Fruit fly (Drosophila melanogaster) whole organism, embryonic: ENCODE results near the gene Pisd.

Experiments used
- ATbp ChIP-seq: fragments of 200-800 bp; sonication (Bioruptor generic); optimal IDR thresholded peaks from 2 replicates; lab custom pipeline; 2017; ENCODE audit warnings: missing biosample characterization, mild to moderate bottlenecking, missing genetic modification characterization, missing genetic modification reagents
- Ada2b ChIP-seq: fragments of 200-800 bp; sonication (Bioruptor generic); IDR thresholded peaks from 2 replicates; pipeline ENCODE4 v1.3.6; 2022; ENCODE audit warnings: missing biosample characterization, missing genetic modification characterization
- Bteb2 ChIP-seq: fragments of 200-800 bp; sonication (Bioruptor generic); optimal IDR thresholded peaks from 2 replicates; lab custom pipeline; 2016; ENCODE audit warnings: missing biosample characterization, missing genetic modification characterization
- CG10543 ChIP-seq: fragments of 200-800 bp; sonication (Bioruptor generic); optimal IDR thresholded peaks from 3 replicates; lab custom pipeline; 2017; ENCODE audit warnings: missing biosample characterization, mild to moderate bottlenecking, missing genetic modification characterization, moderate library complexity
- CG10565 ChIP-seq: fragments of 200-800 bp; sonication (Bioruptor generic); optimal IDR thresholded peaks from 3 replicates; lab custom pipeline; 2016; ENCODE audit warnings: missing biosample characterization, mild to moderate bottlenecking, missing genetic modification characterization
- CG11723 ChIP-seq: fragments of 200-800 bp; sonication (Bioruptor generic); optimal IDR thresholded peaks from 2 replicates; lab custom pipeline; 2017; ENCODE audit warnings: missing biosample characterization, mild to moderate bottlenecking, missing genetic modification characterization
- CG13775 ChIP-seq: fragments of 200-800 bp; sonication (Bioruptor generic); optimal IDR thresholded peaks from 3 replicates; lab custom pipeline; 2017; ENCODE audit warnings: missing biosample characterization, mild to moderate bottlenecking, missing genetic modification characterization
- CG1529 ChIP-seq: fragments of 200-800 bp; sonication (Bioruptor generic); optimal IDR thresholded peaks from 3 replicates; lab custom pipeline; 2018; ENCODE audit warnings: missing biosample characterization, missing genetic modification characterization
- CG15601 ChIP-seq: fragments of 200-800 bp; sonication (Bioruptor generic); optimal IDR thresholded peaks from 3 replicates; lab custom pipeline; 2019; ENCODE audit warnings: missing biosample characterization, mild to moderate bottlenecking, missing genetic modification characterization, moderate library complexity
- CG15696 ChIP-seq: fragments of 200-800 bp; sonication (Bioruptor generic); optimal IDR thresholded peaks from 2 replicates; lab custom pipeline; 2019; ENCODE audit warnings: missing biosample characterization, mild to moderate bottlenecking, missing genetic modification characterization, moderate library complexity
- CG16813 ChIP-seq: fragments of 200-800 bp; sonication (Bioruptor generic); IDR thresholded peaks from 3 replicates; pipeline ENCODE4 v1.3.6; 2022; ENCODE audit warnings: missing biosample characterization, missing genetic modification characterization; ENCODE audit not compliant: partially characterized antibody
- CG17361 ChIP-seq: fragments of 200-800 bp; sonication (Bioruptor generic); IDR thresholded peaks from 3 replicates; pipeline ENCODE4 v1.3.6; 2022; ENCODE audit warnings: missing biosample characterization, missing genetic modification characterization
- CG2129 ChIP-seq: fragments of 200-800 bp; sonication (Bioruptor generic); IDR thresholded peaks from 2 replicates; pipeline ENCODE4 v1.3.6; 2022; ENCODE audit warnings: missing biosample characterization, missing genetic modification characterization; ENCODE audit not compliant: partially characterized antibody
- CG2199 ChIP-seq: fragments of 200-800 bp; sonication (Bioruptor generic); IDR thresholded peaks from 3 replicates; pipeline ENCODE4 v1.3.6; 2022; ENCODE audit warnings: missing biosample characterization, missing genetic modification characterization
- CG6272 ChIP-seq: fragments of 200-800 bp; sonication (Bioruptor generic); IDR thresholded peaks from 2 replicates; pipeline ENCODE4 v1.3.6; 2022; ENCODE audit warnings: missing biosample characterization, missing genetic modification characterization
- CG6791 ChIP-seq: fragments of 200-800 bp; sonication (Bioruptor generic); IDR thresholded peaks from 3 replicates; pipeline ENCODE4 v1.3.6; 2022; ENCODE audit warnings: missing biosample characterization, missing genetic modification characterization; ENCODE audit not compliant: partially characterized antibody
- CG8281 ChIP-seq: fragments of 200-800 bp; sonication (Bioruptor generic); optimal IDR thresholded peaks from 2 replicates; lab custom pipeline; 2018; ENCODE audit warnings: missing biosample characterization, mild to moderate bottlenecking, missing genetic modification characterization, moderate library complexity
- CG8290 ChIP-seq, 3 experiments: fragments of 200-800 bp; sonication (Bioruptor generic); optimal IDR thresholded peaks; 2 replicates each; lab custom pipeline; 2016 to 2019; ENCODE audit warnings: missing biosample characterization in 3 of 3, missing genetic modification characterization in 3 of 3, mild to moderate bottlenecking in 2 of 3, moderate library complexity in 1 of 3
- CG9437 ChIP-seq: fragments of 200-800 bp; sonication (Bioruptor generic); optimal IDR thresholded peaks from 2 replicates; lab custom pipeline; 2018; ENCODE audit warnings: missing biosample characterization, mild to moderate bottlenecking, missing genetic modification characterization
- CG9797 ChIP-seq: fragments of 200-800 bp; sonication (Bioruptor generic); optimal IDR thresholded peaks from 3 replicates; lab custom pipeline; 2018; ENCODE audit warnings: missing biosample characterization, mild to moderate bottlenecking, missing genetic modification characterization
- CoRest ChIP-seq: fragments of 200-800 bp; sonication (Bioruptor generic); optimal IDR thresholded peaks from 3 replicates; lab custom pipeline; 2018; ENCODE audit warnings: missing biosample characterization, mild to moderate bottlenecking, missing genetic modification characterization, moderate library complexity
- D19B ChIP-seq: fragments of 200-800 bp; sonication (Bioruptor generic); optimal IDR thresholded peaks from 2 replicates; lab custom pipeline; 2017; ENCODE audit warnings: missing biosample characterization, mild to moderate bottlenecking, missing genetic modification characterization
- Drgx ChIP-seq: fragments of 200-800 bp; sonication (Bioruptor generic); IDR thresholded peaks from 2 replicates; pipeline ENCODE4 v1.3.6; 2022; ENCODE audit warnings: missing biosample characterization, missing genetic modification characterization
- E2f2 ChIP-seq: fragments of 200-800 bp; sonication (Bioruptor generic); IDR thresholded peaks from 2 replicates; pipeline ENCODE4 v1.3.6; 2022; ENCODE audit warnings: missing biosample characterization, missing genetic modification characterization
- H15 ChIP-seq: fragments of 200-800 bp; sonication (Bioruptor generic); IDR thresholded peaks from 3 replicates; pipeline ENCODE4 v1.3.6; 2022; ENCODE audit warnings: missing biosample characterization, missing genetic modification characterization
- NK7.1 ChIP-seq: fragments of 200-800 bp; sonication (Bioruptor generic); optimal IDR thresholded peaks from 3 replicates; lab custom pipeline; 2016; ENCODE audit warnings: missing biosample characterization, missing genetic modification characterization
- NfI ChIP-seq: fragments of 200-800 bp; sonication (Bioruptor generic); optimal IDR thresholded peaks from 3 replicates; lab custom pipeline; 2018; ENCODE audit warnings: missing biosample characterization, mild to moderate bottlenecking, missing genetic modification characterization, moderate library complexity
- Oaz ChIP-seq: fragments of 200-800 bp; sonication (Bioruptor generic); IDR thresholded peaks from 2 replicates; pipeline ENCODE4 v1.3.6; 2022; ENCODE audit warnings: missing biosample characterization, missing genetic modification characterization
- Scr ChIP-seq: fragments of 200-800 bp; sonication (Bioruptor generic); IDR thresholded peaks from 2 replicates; pipeline ENCODE4 v1.3.6; 2022; ENCODE audit warnings: missing biosample characterization, missing genetic modification characterization; ENCODE audit not compliant: partially characterized antibody
- Xrp1 ChIP-seq: fragments of 200-800 bp; sonication (Bioruptor generic); IDR thresholded peaks from 2 replicates; pipeline ENCODE4 v1.3.6; 2022; ENCODE audit warnings: missing biosample characterization, missing genetic modification characterization
- ab ChIP-seq: fragments of 200-800 bp; sonication (Bioruptor generic); optimal IDR thresholded peaks from 2 replicates; lab custom pipeline; 2016; ENCODE audit warnings: missing biosample characterization, missing genetic modification characterization
- al ChIP-seq: fragments of 200-800 bp; sonication (Bioruptor generic); IDR thresholded peaks from 2 replicates; pipeline ENCODE4 v1.3.6; 2022; ENCODE audit warnings: missing biosample characterization, missing genetic modification characterization
- bcd ChIP-seq: fragments of 200-800 bp; sonication (Bioruptor generic); optimal IDR thresholded peaks from 2 replicates; lab custom pipeline; 2017; ENCODE audit warnings: missing biosample characterization, mild to moderate bottlenecking, missing genetic modification characterization
- cg ChIP-seq: fragments of 200-800 bp; sonication (Bioruptor generic); optimal IDR thresholded peaks from 3 replicates; lab custom pipeline; 2019; ENCODE audit warnings: missing biosample characterization, mild to moderate bottlenecking, missing genetic modification characterization, moderate library complexity
- fd64A ChIP-seq: fragments of 200-800 bp; sonication (Bioruptor generic); optimal IDR thresholded peaks from 3 replicates; lab custom pipeline; 2018; ENCODE audit warnings: missing biosample characterization, mild to moderate bottlenecking, missing genetic modification characterization
- fru ChIP-seq: fragments of >200 bp; optimal IDR thresholded peaks from 2 replicates; lab custom pipeline; 2017
- ftz-f1 ChIP-seq: fragments of 200-800 bp; sonication (Bioruptor generic); optimal IDR thresholded peaks from 2 replicates; lab custom pipeline; 2016; ENCODE audit warnings: missing biosample characterization, missing genetic modification characterization
- insv ChIP-seq, 2 experiments: fragments of 200-800 bp; sonication (Bioruptor generic); optimal IDR thresholded peaks; 3 replicates each; lab custom pipeline; 2016 to 2018; ENCODE audit warnings: missing biosample characterization in 2 of 2, missing genetic modification characterization in 2 of 2
- lilli ChIP-seq: fragments of 200-800 bp; sonication (Bioruptor generic); optimal IDR thresholded peaks from 3 replicates; lab custom pipeline; 2016; ENCODE audit warnings: missing biosample characterization, missing genetic modification characterization
- mirr ChIP-seq: fragments of 200-800 bp; sonication (Bioruptor generic); optimal IDR thresholded peaks from 3 replicates; lab custom pipeline; 2018; ENCODE audit warnings: missing biosample characterization, mild to moderate bottlenecking, missing genetic modification characterization
- pfk ChIP-seq: fragments of 200-800 bp; sonication (Bioruptor generic); optimal IDR thresholded peaks from 2 replicates; lab custom pipeline; 2018; ENCODE audit warnings: missing biosample characterization, mild to moderate bottlenecking, missing genetic modification characterization, moderate library complexity
- pita ChIP-seq: fragments of 200-800 bp; sonication (Bioruptor generic); optimal IDR thresholded peaks from 2 replicates; lab custom pipeline; 2017; ENCODE audit warnings: missing biosample characterization, mild to moderate bottlenecking, missing genetic modification characterization
- ro ChIP-seq: fragments of 200-800 bp; sonication (Bioruptor generic); IDR thresholded peaks from 2 replicates; pipeline ENCODE4 v1.3.6; 2022; ENCODE audit warnings: missing biosample characterization, missing genetic modification characterization
- sim ChIP-seq: fragments of 200-800 bp; sonication (Bioruptor generic); IDR thresholded peaks from 2 replicates; pipeline ENCODE4 v1.3.6; 2022; ENCODE audit warnings: missing biosample characterization, missing genetic modification characterization
- stwl ChIP-seq: fragments of 200-800 bp; sonication (Bioruptor generic); optimal IDR thresholded peaks from 3 replicates; lab custom pipeline; 2018; ENCODE audit warnings: missing biosample characterization, mild to moderate bottlenecking, missing genetic modification characterization, moderate library complexity
- tio ChIP-seq: fragments of 200-800 bp; sonication (Bioruptor generic); optimal IDR thresholded peaks from 2 replicates; lab custom pipeline; 2017; ENCODE audit warnings: missing biosample characterization, missing genetic modification characterization, inconsistent platforms
- tx ChIP-seq: fragments of 200-800 bp; sonication (Bioruptor generic); optimal IDR thresholded peaks from 2 replicates; lab custom pipeline; 2016; ENCODE audit warnings: missing biosample characterization, missing genetic modification characterization
- unc-4 ChIP-seq: fragments of 200-800 bp; sonication (Bioruptor generic); IDR thresholded peaks from 2 replicates; pipeline ENCODE4 v1.3.6; 2022; ENCODE audit warnings: missing biosample characterization, missing genetic modification characterization; ENCODE audit not compliant: partially characterized antibody
- vnd ChIP-seq: fragments of 200-800 bp; sonication (Bioruptor generic); IDR thresholded peaks from 3 replicates; pipeline ENCODE4 v1.3.6; 2022; ENCODE audit warnings: missing biosample characterization, missing genetic modification characterization; ENCODE audit not compliant: partially characterized antibody
- yki ChIP-seq: fragments of >200 bp; optimal IDR thresholded peaks from 3 replicates; lab custom pipeline; 2018
- zfh2 ChIP-seq: fragments of 200-800 bp; sonication (Bioruptor generic); optimal IDR thresholded peaks from 2 replicates; lab custom pipeline; 2016; ENCODE audit warnings: missing biosample characterization, missing genetic modification characterization

The Pisd gene

dm6 chr3R:24065718-24066117, 15.1 kb downstream of the Pisd start:
- TF ChIP-seq insv (GFP tag; optimal IDR thresholded peaks at IDR 0.05; lab: Kevin White, UChicago): no peak
- no peak for TF ChIP-seq lilli (GFP tag; lab: Kevin White, UChicago)
- peak; percentile 72 for TF ChIP-seq pfk (GFP tag; lab: Kevin White, UChicago)
- TF ChIP-seq al (GFP tag; lab: Robert Waterston, UW): no peak
- TF ChIP-seq vnd (GFP tag; lab: Robert Waterston, UW): no peak
- TF ChIP-seq bcd (GFP tag; lab: Kevin White, UChicago): no peak
- TF ChIP-seq CG2129 (GFP tag; lab: Robert Waterston, UW): no peak
- no peak for TF ChIP-seq Bteb2
- TF ChIP-seq CG6791 (GFP tag; lab: Robert Waterston, UW): peak; percentile 68; the same call in 2 of the 3 replicates
- TF ChIP-seq CG16813 (GFP tag; lab: Robert Waterston, UW): peak; percentile 50; the same call in 2 of the 3 replicates
- TF ChIP-seq CG10565 (GFP tag; lab: Kevin White, UChicago): no peak
- TF ChIP-seq ATbp: no peak
- TF ChIP-seq CG11723 (GFP tag; lab: Kevin White, UChicago): no peak
- no peak for TF ChIP-seq fru (lab: Kevin White, UChicago)
- no peak for TF ChIP-seq E2f2 (GFP tag; lab: Robert Waterston, UW)
- TF ChIP-seq stwl (tag; lab: Kevin White, UChicago): peak; percentile 100
- no peak for TF ChIP-seq yki
- no peak for TF ChIP-seq H15 (GFP tag; lab: Robert Waterston, UW)
- no peak for TF ChIP-seq mirr (GFP tag; lab: Kevin White, UChicago)
- TF ChIP-seq NK7.1 (GFP tag; lab: Kevin White, UChicago): no peak
- no peak for TF ChIP-seq ab (GFP tag; lab: Kevin White, UChicago)
- TF ChIP-seq Drgx (GFP tag; lab: Robert Waterston, UW): no peak
- TF ChIP-seq CG8281: peak; percentile 69
- no peak for TF ChIP-seq Oaz
- TF ChIP-seq NfI: no peak
- peak; percentile 74 for TF ChIP-seq CG8290 (GFP tag; optimal IDR thresholded peaks at IDR 0.05; lab: Kevin White, UChicago)
- no peak for TF ChIP-seq CG8290 (tag; optimal IDR thresholded peaks at IDR 0.05; lab: Kevin White, UChicago)
- no peak for TF ChIP-seq D19B (GFP tag; lab: Kevin White, UChicago)
- TF ChIP-seq zfh2 (GFP tag; lab: Kevin White, UChicago): no peak
- no peak for TF ChIP-seq CG15601 (tag; lab: Kevin White, UChicago)
- TF ChIP-seq fd64A (GFP tag; lab: Kevin White, UChicago): no peak
- no peak for TF ChIP-seq Xrp1 (GFP tag; lab: Robert Waterston, UW)
- no peak for TF ChIP-seq CG9797 (GFP tag; lab: Kevin White, UChicago)
- no peak for TF ChIP-seq sim (GFP tag; lab: Robert Waterston, UW)
- no peak for TF ChIP-seq tx (GFP tag; lab: Kevin White, UChicago)
- no peak for TF ChIP-seq ro
- TF ChIP-seq CG9437 (GFP tag; lab: Kevin White, UChicago): no peak
- no peak for TF ChIP-seq CoRest (tag; lab: Kevin White, UChicago)
- TF ChIP-seq unc-4 (GFP tag; lab: Robert Waterston, UW): no peak
- TF ChIP-seq CG15696 (tag; lab: Kevin White, UChicago): no peak
- no peak for TF ChIP-seq CG6272 (GFP tag; lab: Robert Waterston, UW)
- no peak for TF ChIP-seq cg
- no peak for TF ChIP-seq pita (GFP tag; lab: Kevin White, UChicago)
- TF ChIP-seq tio: no peak
- no peak for TF ChIP-seq CG10543
- TF ChIP-seq CG2199 (GFP tag; lab: Robert Waterston, UW): 0 out of 3 replicates have a peak, but pooled peaks have one; percentile 62
- TF ChIP-seq CG13775 (GFP tag; lab: Kevin White, UChicago): no peak
- TF ChIP-seq CG1529 (GFP tag; lab: Kevin White, UChicago): no peak
- TF ChIP-seq CG17361: no peak
- TF ChIP-seq Ada2b (GFP tag; lab: Robert Waterston, UW): no peak
- peak; percentile 26; the same call in 1 of the 2 replicates for TF ChIP-seq Scr (GFP tag; lab: Robert Waterston, UW)
- no peak for TF ChIP-seq ftz-f1 (GFP tag; lab: Kevin White, UChicago)
